Worm (Caenorhabditis elegans): ENCODE measurements around the gene popl-7.

DNA sequence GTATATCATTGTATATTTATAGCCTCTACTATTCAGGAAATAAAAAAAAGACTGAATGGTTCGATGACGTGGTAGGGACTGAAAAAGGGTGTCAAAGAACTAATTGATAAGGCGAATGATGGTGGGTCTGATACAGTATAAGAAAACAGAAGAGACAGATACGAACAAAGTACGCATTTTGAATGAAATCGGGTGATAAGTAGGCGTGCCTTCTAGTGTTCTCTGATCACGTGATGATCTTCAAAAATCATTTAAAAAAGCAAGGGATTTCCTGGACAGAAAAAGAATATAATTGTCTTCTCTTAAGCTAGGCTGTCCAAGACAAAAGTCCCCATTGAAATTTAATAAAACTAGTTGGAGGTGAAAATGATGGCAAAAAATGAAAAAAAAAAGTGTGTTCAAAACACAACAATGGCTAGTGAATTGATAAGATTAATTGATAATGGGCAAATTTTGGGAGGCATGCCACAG lies 22.8 kb downstream of the popl-7 start:
- peak; percentile 21 for TF ChIP-seq W03F9.2 (tag; optimal IDR thresholded peaks at IDR 0.05)
- no peak for TF ChIP-seq him-1 (tag; optimal IDR thresholded peaks at IDR 0.05)
- TF ChIP-seq dao-5 (tag; optimal IDR thresholded peaks at IDR 0.05) = no peak
